Fruit fly (Drosophila melanogaster) whole organism, embryonic: ENCODE results near the gene CG9452.

ENCODE experiments used
- Ada2b ChIP-seq: fragments of 200-800 bp; sonication (Bioruptor generic); IDR thresholded peaks from 2 replicates; pipeline ENCODE4 v1.3.6; 2022; ENCODE audit warnings: missing biosample characterization, missing genetic modification characterization
- Aef1 ChIP-seq: fragments of 200-800 bp; sonication (Bioruptor generic); IDR thresholded peaks from 3 replicates; pipeline ENCODE4 v1.3.6; 2022; ENCODE audit warnings: missing biosample characterization, missing genetic modification characterization
- CG1024 ChIP-seq: fragments of 200-800 bp; sonication (Bioruptor generic); IDR thresholded peaks from 2 replicates; pipeline ENCODE4 v1.3.6; 2022; ENCODE audit warnings: missing biosample characterization, missing genetic modification characterization
- CG10366 ChIP-seq: fragments of 200-800 bp; sonication (Bioruptor generic); IDR thresholded peaks from 2 replicates; pipeline ENCODE4 v1.3.6; 2022; ENCODE audit warnings: missing biosample characterization, missing genetic modification characterization
- CG11085 ChIP-seq: fragments of 200-800 bp; sonication (Bioruptor generic); IDR thresholded peaks from 2 replicates; pipeline ENCODE4 v1.3.6; 2022; ENCODE audit warnings: missing biosample characterization, missing genetic modification characterization
- CG12155 ChIP-seq: fragments of 200-800 bp; sonication (Bioruptor generic); optimal IDR thresholded peaks from 3 replicates; lab custom pipeline; 2016; ENCODE audit warnings: missing biosample characterization, missing genetic modification characterization
- CG14441 ChIP-seq: fragments of 200-800 bp; sonication (Bioruptor generic); IDR thresholded peaks from 2 replicates; pipeline ENCODE4 v1.3.6; 2022; ENCODE audit warnings: missing biosample characterization, missing genetic modification characterization
- CG15479 ChIP-seq: fragments of 200-800 bp; sonication (Bioruptor generic); optimal IDR thresholded peaks from 3 replicates; lab custom pipeline; 2019; ENCODE audit warnings: missing biosample characterization, mild to moderate bottlenecking, missing genetic modification characterization, moderate library complexity
- CG15696 ChIP-seq: fragments of 200-800 bp; sonication (Bioruptor generic); optimal IDR thresholded peaks from 2 replicates; lab custom pipeline; 2019; ENCODE audit warnings: missing biosample characterization, mild to moderate bottlenecking, missing genetic modification characterization, moderate library complexity
- CG17359 ChIP-seq: fragments of 200-800 bp; sonication (Bioruptor generic); optimal IDR thresholded peaks from 3 replicates; lab custom pipeline; 2018; ENCODE audit warnings: missing biosample characterization, mild to moderate bottlenecking, missing genetic modification characterization, moderate library complexity
- CG18011 ChIP-seq: fragments of 200-800 bp; sonication (Bioruptor generic); optimal IDR thresholded peaks from 2 replicates; lab custom pipeline; 2017; ENCODE audit warnings: missing biosample characterization, missing genetic modification characterization, mild to moderate bottlenecking, moderate library complexity, missing genotype
- CG2199 ChIP-seq: fragments of 200-800 bp; sonication (Bioruptor generic); IDR thresholded peaks from 3 replicates; pipeline ENCODE4 v1.3.6; 2022; ENCODE audit warnings: missing biosample characterization, missing genetic modification characterization
- CG2202 ChIP-seq: fragments of 200-800 bp; sonication (Bioruptor generic); optimal IDR thresholded peaks from 2 replicates; lab custom pipeline; 2018; ENCODE audit warnings: missing biosample characterization, mild to moderate bottlenecking, missing genetic modification characterization
- CG31441 ChIP-seq: fragments of 200-800 bp; sonication (Bioruptor generic); IDR thresholded peaks from 2 replicates; pipeline ENCODE4 v1.3.6; 2022; ENCODE audit warnings: missing biosample characterization, missing genetic modification characterization
- CG3163 ChIP-seq: fragments of 200-800 bp; sonication (Bioruptor generic); optimal IDR thresholded peaks from 3 replicates; lab custom pipeline; 2016; ENCODE audit warnings: missing biosample characterization, missing genetic modification characterization
- CG32767 ChIP-seq: fragments of 200-800 bp; sonication (Bioruptor generic); IDR thresholded peaks from 2 replicates; pipeline ENCODE4 v1.3.6; 2022; ENCODE audit warnings: missing biosample characterization, missing genetic modification characterization
- CG3407 ChIP-seq: fragments of 200-800 bp; sonication (Bioruptor generic); optimal IDR thresholded peaks from 2 replicates; lab custom pipeline; 2018; ENCODE audit warnings: missing biosample characterization, mild to moderate bottlenecking, missing genetic modification characterization
- CG3847 ChIP-seq: fragments of 200-800 bp; sonication (Bioruptor generic); IDR thresholded peaks from 2 replicates; pipeline ENCODE4 v1.3.6; 2022; ENCODE audit warnings: missing biosample characterization, missing genetic modification characterization
- CG4360 ChIP-seq: fragments of 200-800 bp; sonication (Bioruptor generic); IDR thresholded peaks from 2 replicates; pipeline ENCODE4 v1.3.6; 2022; ENCODE audit warnings: missing biosample characterization, missing genetic modification characterization
- CG4617 ChIP-seq: fragments of 200-800 bp; sonication (Bioruptor generic); optimal IDR thresholded peaks from 3 replicates; lab custom pipeline; 2016; ENCODE audit warnings: missing biosample characterization, missing genetic modification characterization, borderline replicate concordance
- CG4820 ChIP-seq: fragments of 200-800 bp; sonication (Bioruptor generic); optimal IDR thresholded peaks from 3 replicates; lab custom pipeline; 2016; ENCODE audit warnings: missing biosample characterization, missing genetic modification characterization
- CG4854 ChIP-seq: fragments of 200-800 bp; sonication (Bioruptor generic); optimal IDR thresholded peaks from 2 replicates; lab custom pipeline; 2016; ENCODE audit warnings: missing biosample characterization, missing genetic modification characterization, inconsistent platforms
- CG7745 ChIP-seq: fragments of 200-800 bp; sonication (Bioruptor generic); optimal IDR thresholded peaks from 2 replicates; lab custom pipeline; 2018; ENCODE audit warnings: missing biosample characterization, mild to moderate bottlenecking, missing genetic modification characterization, moderate library complexity
- CG7786 ChIP-seq: fragments of 200-800 bp; sonication (Bioruptor generic); optimal IDR thresholded peaks from 2 replicates; lab custom pipeline; 2016; ENCODE audit warnings: missing biosample characterization, missing genetic modification characterization
- CG8089 ChIP-seq: fragments of 200-800 bp; sonication (Bioruptor generic); optimal IDR thresholded peaks from 3 replicates; lab custom pipeline; 2016; ENCODE audit warnings: missing biosample characterization, missing genetic modification characterization
- CG8359 ChIP-seq: fragments of 200-800 bp; sonication (Bioruptor generic); optimal IDR thresholded peaks from 2 replicates; lab custom pipeline; 2017; ENCODE audit warnings: missing biosample characterization, mild to moderate bottlenecking, missing genetic modification characterization, borderline replicate concordance
- CG9876 ChIP-seq: fragments of 200-800 bp; sonication (Bioruptor generic); optimal IDR thresholded peaks from 2 replicates; lab custom pipeline; 2016; ENCODE audit warnings: missing biosample characterization, missing genetic modification characterization
- Dip3 ChIP-seq: fragments of 200-800 bp; sonication (Bioruptor generic); optimal IDR thresholded peaks from 3 replicates; lab custom pipeline; 2016; ENCODE audit warnings: missing biosample characterization, missing genetic modification characterization
- Dll ChIP-seq: fragments of 200-800 bp; sonication (Bioruptor generic); IDR thresholded peaks from 4 replicates; pipeline ENCODE4 v1.3.6; 2022; ENCODE audit warnings: missing biosample characterization, missing genetic modification characterization; ENCODE audit not compliant: partially characterized antibody
- HLHmδ ChIP-seq: fragments of 200-800 bp; sonication (Bioruptor generic); optimal IDR thresholded peaks from 2 replicates; lab custom pipeline; 2018; ENCODE audit warnings: missing biosample characterization, mild to moderate bottlenecking, missing genetic modification characterization, moderate library complexity
- Sin3A ChIP-seq: fragments of >200 bp; optimal IDR thresholded peaks from 2 replicates; lab custom pipeline; 2018
- Ssrp ChIP-seq: fragments of 200-800 bp; sonication (Bioruptor generic); optimal IDR thresholded peaks from 2 replicates; lab custom pipeline; 2018; ENCODE audit warnings: missing biosample characterization, mild to moderate bottlenecking, missing genetic modification characterization, moderate library complexity
- Taf1 ChIP-seq: fragments of 200-800 bp; sonication (Bioruptor generic); IDR thresholded peaks from 2 replicates; pipeline ENCODE4 v1.3.6; 2022; ENCODE audit warnings: missing biosample characterization, missing genetic modification characterization
- Trl ChIP-seq, 3 experiments: fragments of >200 bp in 2 of 3; fragments of 200-800 bp in 1 of 3; sonication (Bioruptor generic) in 1 of 3; optimal IDR thresholded peaks; 2 replicates in 1 of 3; 3 replicates in 2 of 3; lab custom pipeline; 2016 to 2017; ENCODE audit warnings: missing biosample characterization in 1 of 3, missing genetic modification characterization in 1 of 3
- Usf ChIP-seq: fragments of 200-800 bp; sonication (Bioruptor generic); optimal IDR thresholded peaks from 2 replicates; lab custom pipeline; 2017; ENCODE audit warnings: missing genotype, missing biosample characterization, missing genetic modification characterization
- abd-A ChIP-seq: fragments of 200-800 bp; sonication (Bioruptor generic); optimal IDR thresholded peaks from 3 replicates; lab custom pipeline; 2019; ENCODE audit warnings: missing biosample characterization, mild to moderate bottlenecking, missing genetic modification characterization, moderate library complexity
- al ChIP-seq: fragments of 200-800 bp; sonication (Bioruptor generic); IDR thresholded peaks from 2 replicates; pipeline ENCODE4 v1.3.6; 2022; ENCODE audit warnings: missing biosample characterization, missing genetic modification characterization
- dimm ChIP-seq: fragments of 200-800 bp; sonication (Bioruptor generic); IDR thresholded peaks from 2 replicates; pipeline ENCODE4 v1.3.6; 2022; ENCODE audit warnings: missing biosample characterization, missing genetic modification characterization
- dm ChIP-seq: fragments of 200-800 bp; sonication (Bioruptor generic); optimal IDR thresholded peaks from 3 replicates; lab custom pipeline; 2016; ENCODE audit warnings: missing biosample characterization, missing genetic modification characterization
- fd96Cb ChIP-seq: fragments of 200-800 bp; sonication (Bioruptor generic); optimal IDR thresholded peaks from 2 replicates; lab custom pipeline; 2018; ENCODE audit warnings: missing biosample characterization, mild to moderate bottlenecking, missing genetic modification characterization, moderate library complexity
- gcm ChIP-seq: fragments of 200-800 bp; sonication (Bioruptor generic); optimal IDR thresholded peaks from 2 replicates; lab custom pipeline; 2019; ENCODE audit warnings: missing biosample characterization, mild to moderate bottlenecking, missing genetic modification characterization, moderate library complexity
- maf-S ChIP-seq: fragments of 200-800 bp; sonication (Bioruptor generic); optimal IDR thresholded peaks from 2 replicates; lab custom pipeline; 2016; ENCODE audit warnings: missing biosample characterization, missing genetic modification characterization
- nau ChIP-seq: fragments of 200-800 bp; sonication (Bioruptor generic); optimal IDR thresholded peaks from 3 replicates; lab custom pipeline; 2017; ENCODE audit warnings: missing biosample characterization, mild to moderate bottlenecking, missing genetic modification characterization, missing genetic modification reagents
- nerfin-1 ChIP-seq: fragments of 200-800 bp; sonication (Bioruptor generic); optimal IDR thresholded peaks from 3 replicates; lab custom pipeline; 2019; ENCODE audit warnings: missing biosample characterization, mild to moderate bottlenecking, missing genetic modification characterization, moderate library complexity
- nmo ChIP-seq: fragments of 200-800 bp; sonication (Bioruptor generic); optimal IDR thresholded peaks from 2 replicates; lab custom pipeline; 2018; ENCODE audit warnings: missing biosample characterization, mild to moderate bottlenecking, missing genetic modification characterization, moderate library complexity
- psq ChIP-seq: fragments of 200-800 bp; sonication (Bioruptor generic); optimal IDR thresholded peaks from 2 replicates; lab custom pipeline; 2017; ENCODE audit warnings: missing biosample characterization, missing genetic modification characterization
- salm ChIP-seq: fragments of 200-800 bp; sonication (Bioruptor generic); optimal IDR thresholded peaks from 2 replicates; lab custom pipeline; 2018; ENCODE audit warnings: missing biosample characterization, mild to moderate bottlenecking, missing genetic modification characterization
- stc ChIP-seq: fragments of 200-800 bp; sonication (Bioruptor generic); IDR thresholded peaks from 2 replicates; pipeline ENCODE4 v1.3.6; 2022; ENCODE audit warnings: missing biosample characterization, missing genetic modification characterization
- unpg ChIP-seq: fragments of 200-800 bp; sonication (Bioruptor generic); optimal IDR thresholded peaks from 3 replicates; lab custom pipeline; 2018; ENCODE audit warnings: missing biosample characterization, mild to moderate bottlenecking, missing genetic modification characterization, moderate library complexity
- vnd ChIP-seq: fragments of 200-800 bp; sonication (Bioruptor generic); IDR thresholded peaks from 3 replicates; pipeline ENCODE4 v1.3.6; 2022; ENCODE audit warnings: missing biosample characterization, missing genetic modification characterization; ENCODE audit not compliant: partially characterized antibody
- zfh1 ChIP-seq: fragments of 200-800 bp; sonication (Bioruptor generic); IDR thresholded peaks from 3 replicates; pipeline ENCODE4 v1.3.6; 2022; ENCODE audit warnings: missing biosample characterization, missing genetic modification characterization

The CG9452 gene

DNA sequence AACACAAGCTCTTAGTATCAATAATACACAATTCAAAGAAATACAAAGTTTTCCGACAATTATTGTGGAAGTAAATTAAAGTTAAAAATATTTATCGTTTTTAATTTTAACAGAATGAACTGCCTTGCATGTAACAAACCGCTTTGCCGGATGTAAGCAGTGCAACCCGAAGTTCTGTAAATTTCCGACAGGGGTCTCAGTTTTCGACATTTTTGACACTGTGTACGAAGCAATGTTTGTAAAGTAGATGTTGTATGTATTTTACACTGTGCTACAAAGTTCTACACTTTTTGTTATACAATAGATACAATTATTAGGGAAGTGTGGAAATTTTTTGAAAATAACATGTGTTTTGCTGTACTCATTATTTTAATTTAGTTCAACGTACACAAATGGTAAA, 12.9 kb upstream of the CG9452 start (continued):
- TF ChIP-seq CG4617 (GFP tag; lab: Kevin White, UChicago) (peak; percentile 33), Dll (GFP tag; lab: Robert Waterston, UW) (no peak), fd96Cb (peak; percentile 78), psq (GFP tag; lab: Kevin White, UChicago) (peak; percentile 49), unpg (peak; percentile 88), nau (GFP tag; lab: Kevin White, UChicago) (peak; percentile 52), gcm (GFP tag; lab: Kevin White, UChicago) (no peak), Usf (peak; percentile 70), dimm (GFP tag; lab: Robert Waterston, UW) (peak; percentile 82), Taf1 (peak; percentile 64; the same call in 1 of the 2 replicates), CG4854 (GFP tag; lab: Kevin White, UChicago) (peak; percentile 87), CG7745 (tag; lab: Kevin White, UChicago) (no peak), CG17359 (peak; percentile 80), al (peak; percentile 91), nmo (GFP tag; lab: Kevin White, UChicago) (peak; percentile 87), CG15696 (tag; lab: Kevin White, UChicago) (peak; percentile 75), abd-A (no peak), CG7786 (GFP tag; lab: Kevin White, UChicago) (peak; percentile 71), CG32767 (GFP tag; lab: Robert Waterston, UW) (peak; percentile 65), Aef1 (GFP tag; lab: Robert Waterston, UW) (peak; percentile 90), Ada2b (peak; percentile 80; the same call in 1 of the 2 replicates), CG3407 (GFP tag; lab: Kevin White, UChicago) (peak; percentile 86), CG14441 (GFP tag; lab: Robert Waterston, UW) (peak; percentile 92), Sin3A (lab: Kevin White, UChicago) (no peak), zfh1 (GFP tag; lab: Robert Waterston, UW) (peak; percentile 96), nerfin-1 (no peak), stc (GFP tag; lab: Robert Waterston, UW) (peak; percentile 86), CG3847 (peak; percentile 90), CG3163 (GFP tag; lab: Kevin White, UChicago) (peak; percentile 68), Dip3 (GFP tag; lab: Kevin White, UChicago) (peak; percentile 82), CG15479 (GFP tag; lab: Kevin White, UChicago) (no peak), Trl (optimal IDR thresholded peaks at IDR 0.05; lab: Kevin White, UChicago) (no peak), Trl (GFP tag; optimal IDR thresholded peaks at IDR 0.05; lab: Kevin White, UChicago) (peak; percentile 98), dm (peak; percentile 74), CG2199 (peak; percentile 98), CG12155 (GFP tag; lab: Kevin White, UChicago) (peak; percentile 70), CG31441 (GFP tag; lab: Robert Waterston, UW) (peak; percentile 78), CG8359 (GFP tag; lab: Kevin White, UChicago) (peak; percentile 78), CG4820 (GFP tag; lab: Kevin White, UChicago) (peak; percentile 85), CG9876 (peak; percentile 94), CG2202 (peak; percentile 54), Ssrp (tag; lab: Kevin White, UChicago) (peak; percentile 71), HLHmδ (GFP tag; lab: Kevin White, UChicago) (peak; percentile 74), vnd (GFP tag; lab: Robert Waterston, UW) (peak; percentile 49; the same call in 2 of the 3 replicates), salm (no peak), maf-S (GFP tag; lab: Kevin White, UChicago) (peak; percentile 92), CG11085 (GFP tag; lab: Robert Waterston, UW) (peak; percentile 97), CG8089 (GFP tag; lab: Kevin White, UChicago) (peak; percentile 88), CG18011 (GFP tag; lab: Kevin White, UChicago) (peak; percentile 77), CG10366 (GFP tag; lab: Robert Waterston, UW) (peak; percentile 91), CG1024 (GFP tag; lab: Robert Waterston, UW) (peak; percentile 89), CG4360 (no peak)
